Fruit fly (Drosophila melanogaster) S2 (cell line): Measurements from ENCODE around the gene ihog.

Experiments
- CG8478 ChIP-seq: fragments of >200 bp; optimal IDR thresholded peaks from 2 replicates; lab custom pipeline; 2018
- CTCF ChIP-seq, 2 experiments: fragments of >200 bp; optimal IDR thresholded peaks; 2 replicates each; lab custom pipeline; 2018

DNA sequence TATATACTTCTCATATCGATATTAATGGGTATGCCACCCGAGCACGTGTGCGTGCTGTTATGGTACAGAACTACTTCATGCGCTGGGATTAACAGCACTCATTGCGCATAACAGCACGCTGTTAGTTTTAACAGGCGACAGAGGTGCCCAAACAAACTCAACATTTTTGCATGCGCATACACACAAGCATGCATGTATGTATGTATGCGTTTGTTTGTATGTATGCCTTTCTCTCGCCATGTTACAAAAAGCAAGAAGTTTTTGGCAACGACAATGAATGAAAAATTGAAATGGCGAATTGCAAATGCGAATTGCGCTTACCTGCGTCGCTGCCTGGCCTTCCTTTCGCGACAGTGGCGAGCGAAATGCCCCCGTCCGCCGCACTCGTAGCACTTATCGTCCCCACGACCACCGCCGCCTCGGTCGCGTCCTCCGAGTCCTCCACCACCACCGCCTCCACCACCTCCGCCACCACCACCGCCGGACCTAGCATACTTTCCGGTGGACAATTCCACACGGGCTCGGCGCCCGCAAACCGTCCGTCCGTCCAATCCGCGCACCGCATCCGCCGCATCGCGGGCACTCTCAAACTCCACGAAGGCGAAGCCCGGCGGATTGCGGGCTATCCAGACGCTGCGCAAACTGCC, 29.3 kb downstream of the ihog start:
- TF ChIP-seq CG8478 (lab: Kevin White, UChicago) (no peak), CTCF (optimal IDR thresholded peaks at IDR 0.05; lab: Kevin White, UChicago) (no peak)
